Fruit fly (Drosophila melanogaster): ENCODE data around the gene CG31098.

CG31098 gene

DNA sequence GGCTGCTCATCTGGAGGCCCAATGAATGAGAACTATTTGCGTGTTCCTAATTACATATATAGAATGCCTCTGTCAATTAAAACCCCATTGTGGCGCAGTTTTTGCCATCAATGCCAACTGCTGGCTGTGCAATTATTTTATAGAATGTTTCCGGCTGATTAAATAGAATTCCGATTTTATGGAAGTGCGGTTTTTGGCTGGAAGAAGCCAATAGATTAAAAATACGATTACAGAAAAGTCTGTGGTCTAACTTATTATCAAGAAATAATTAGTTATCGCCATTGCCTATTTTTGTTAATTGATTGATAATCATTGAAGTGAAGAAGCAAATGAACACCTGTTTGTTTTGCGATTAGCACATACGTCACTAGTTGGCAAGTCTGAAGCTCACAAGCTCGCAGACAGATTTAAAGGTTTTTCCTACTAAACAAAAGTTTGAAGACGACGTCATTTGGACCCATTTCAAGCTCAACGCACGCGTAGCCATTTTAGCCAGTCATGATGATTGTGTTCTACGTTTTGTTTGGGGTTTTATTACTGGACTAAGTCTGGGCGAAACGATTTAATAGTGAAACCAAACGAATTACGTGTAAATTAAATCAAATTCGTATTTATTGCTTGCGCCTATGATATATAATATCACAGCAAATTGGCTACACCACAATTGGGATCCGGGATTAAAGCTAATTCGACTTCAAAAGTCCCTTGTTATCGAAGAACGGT, 13.2 kb upstream of the CG31098 start:
- TF ChIP-seq CG17801 (GFP tag; optimal IDR thresholded peaks at IDR 0.05; ENCODE audit: partially characterized antibody) = no peak

DNA sequence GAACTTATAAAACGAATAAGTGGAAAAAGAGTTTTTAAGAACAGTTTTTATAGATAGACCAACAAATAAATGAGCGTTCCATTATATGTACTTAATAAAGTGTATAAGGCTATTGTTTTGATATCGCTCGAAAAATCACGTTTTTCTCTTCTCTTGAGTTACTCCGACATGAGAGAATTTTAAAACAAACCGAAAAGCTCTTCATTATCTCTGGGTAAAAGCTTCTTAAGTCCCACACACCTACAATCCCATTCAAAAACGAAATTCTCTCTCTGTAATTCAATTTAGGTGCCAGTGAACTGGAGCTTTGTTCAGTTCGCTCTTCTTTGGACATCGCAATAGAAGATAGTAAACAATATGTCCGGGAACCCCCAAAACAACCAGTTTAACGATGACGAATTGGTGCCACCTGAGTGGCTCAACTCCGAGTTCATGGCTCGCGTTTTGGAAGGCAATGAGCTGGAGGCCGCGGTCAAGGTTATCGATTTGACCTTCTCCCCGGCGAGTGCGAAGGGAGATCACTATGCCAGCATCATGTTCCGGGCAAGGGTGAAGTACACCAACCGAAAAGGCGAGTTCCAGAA, 11.2 kb upstream of the CG31098 start, which contains the start of gene CG31436:
TSS of gene CG31436 (plus strand) at position 281 of the 584 bp plus-strand sequence.
- peak; percentile 3 for TF ChIP-seq CG17801 (GFP tag; optimal IDR thresholded peaks at IDR 0.05; ENCODE audit: partially characterized antibody)

DNA sequence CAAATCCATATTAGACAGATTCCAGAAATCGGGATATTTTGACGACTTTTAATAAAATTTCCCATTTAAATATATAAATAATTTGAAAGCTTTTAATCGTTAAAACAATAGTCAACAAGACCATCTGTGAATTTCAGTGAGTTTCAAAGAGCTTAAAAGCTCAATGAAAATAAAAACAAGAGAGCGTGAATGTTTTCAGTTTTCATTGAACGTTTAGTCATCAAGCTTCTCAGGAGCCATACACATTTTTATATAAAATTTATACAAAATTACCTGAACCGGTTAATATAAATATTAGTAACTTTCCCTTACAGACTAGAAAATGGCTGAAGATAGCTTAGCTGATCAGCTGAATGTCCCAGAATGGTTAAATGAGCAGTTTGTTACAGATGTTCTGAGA, 9.5 kb upstream of the CG31098 start, which contains the start of gene CG31370:
TSS of gene CG31370 (plus strand) at position 226 of the 400 bp plus-strand sequence.
- TF ChIP-seq CG17801 (GFP tag; optimal IDR thresholded peaks at IDR 0.05; ENCODE audit: partially characterized antibody) = no peak

DNA sequence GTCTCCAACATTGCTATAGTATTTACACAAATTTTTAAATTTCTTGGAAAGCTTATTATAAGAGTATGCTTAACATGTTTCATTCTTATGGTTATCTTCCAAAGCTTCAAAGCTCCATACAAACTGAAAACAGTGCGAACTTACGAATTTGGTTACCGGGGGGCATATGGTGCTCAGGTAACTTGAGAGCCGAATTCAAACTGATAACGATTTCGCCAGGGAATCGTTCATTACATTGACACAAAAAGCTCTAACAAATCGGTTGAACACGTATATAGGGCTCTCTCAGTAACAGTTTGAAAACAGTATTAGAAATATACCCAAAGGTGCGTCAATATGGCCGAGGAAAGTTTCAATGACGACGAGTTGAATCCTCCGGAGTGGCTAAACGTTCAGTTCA, 7.8 kb upstream of the CG31098 start, which contains the start of gene CG13659:
TSS of gene CG13659 (plus strand) at position 317 of the 400 bp plus-strand sequence.
- no peak for TF ChIP-seq CG17801 (GFP tag; optimal IDR thresholded peaks at IDR 0.05; ENCODE audit: partially characterized antibody)

DNA sequence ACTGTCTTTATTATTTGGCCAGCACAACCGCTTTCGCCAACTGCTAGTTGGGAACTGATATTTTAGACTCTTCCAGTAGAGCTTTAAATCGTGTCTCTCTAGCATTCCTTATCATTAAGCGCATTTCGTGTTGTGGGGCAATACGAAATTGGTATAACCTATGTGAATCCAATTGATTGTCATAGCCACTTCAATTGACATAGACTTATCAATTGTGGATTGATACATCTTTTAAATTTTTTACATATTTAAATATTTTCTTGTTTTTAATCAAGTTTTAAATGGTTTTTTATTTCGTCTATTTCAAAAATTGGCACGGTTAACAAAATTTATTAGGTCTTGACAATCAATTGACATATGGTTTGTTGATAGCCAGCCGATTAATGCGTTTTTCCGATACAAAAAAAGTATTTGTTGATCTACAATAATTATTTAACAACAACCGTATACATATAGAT, 6.8 kb upstream of the CG31098 start, which contains the start of gene CG31288:
TSS of gene CG31288 (minus strand) at position 51 of the 458 bp plus-strand sequence.
- TF ChIP-seq CG17801 (GFP tag; optimal IDR thresholded peaks at IDR 0.05; ENCODE audit: partially characterized antibody) = no peak

DNA sequence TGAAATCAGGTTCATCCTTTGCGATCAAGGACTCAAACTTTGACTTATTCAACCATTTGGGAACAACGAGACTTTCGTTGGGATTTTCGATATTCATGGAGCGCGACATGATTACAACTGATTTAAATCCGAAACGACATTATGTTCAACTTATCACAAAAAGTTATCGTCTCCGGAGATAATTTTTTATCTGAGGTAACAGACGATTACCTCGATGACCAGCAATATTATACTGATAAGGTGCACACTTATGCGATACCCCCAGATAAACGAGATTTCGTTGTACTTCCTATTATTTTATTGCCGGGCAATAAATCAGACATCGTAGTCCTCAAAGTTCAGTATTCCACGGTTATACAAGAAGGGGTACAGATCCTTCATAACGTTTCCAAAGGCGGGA, 4.9 kb upstream of the CG31098 start, which contains the start of gene CG31097:
TSS of gene CG31097 (minus strand) at position 101 of the 400 bp plus-strand sequence.
- no peak for TF ChIP-seq CG17801 (GFP tag; optimal IDR thresholded peaks at IDR 0.05; ENCODE audit: partially characterized antibody)

DNA sequence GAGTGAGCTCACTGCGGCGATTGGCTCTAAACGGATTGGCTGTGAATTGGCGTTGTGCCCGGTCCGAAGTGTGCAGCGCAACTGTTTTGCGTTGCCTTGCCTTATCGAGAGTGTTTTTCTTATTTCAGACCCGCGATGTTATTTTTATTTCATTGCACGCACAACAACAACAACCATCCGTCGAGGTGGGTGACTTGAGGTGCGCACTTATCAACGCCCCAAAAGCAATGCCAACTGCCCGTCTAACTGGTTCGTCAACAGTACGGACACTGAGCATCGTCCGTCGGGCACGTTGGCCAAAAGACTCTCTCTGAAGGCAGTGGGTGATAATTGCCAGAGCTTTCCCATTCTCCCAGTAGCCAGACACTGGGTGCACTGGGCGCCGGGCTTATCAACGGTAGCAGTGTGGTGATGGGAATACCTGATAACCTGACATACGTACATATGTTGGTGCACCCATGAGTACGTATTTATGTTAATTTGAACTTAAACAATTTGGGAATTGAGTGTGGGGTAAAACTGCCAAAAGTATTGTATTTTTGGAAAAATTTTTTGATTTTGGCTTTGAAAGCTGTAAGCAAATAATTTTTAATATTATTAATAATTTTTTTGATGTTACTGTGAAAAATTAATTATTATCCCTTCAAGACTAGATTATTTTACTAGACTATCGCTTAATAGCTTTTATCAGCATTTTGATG, 2.7 kb upstream of the CG31098 start, which contains the start of gene CG31102:
TSS of gene CG31102 (minus strand) at position 275 of the 701 bp plus-strand sequence.
- no peak for TF ChIP-seq CG17801 (GFP tag; optimal IDR thresholded peaks at IDR 0.05; ENCODE audit: partially characterized antibody)

DNA sequence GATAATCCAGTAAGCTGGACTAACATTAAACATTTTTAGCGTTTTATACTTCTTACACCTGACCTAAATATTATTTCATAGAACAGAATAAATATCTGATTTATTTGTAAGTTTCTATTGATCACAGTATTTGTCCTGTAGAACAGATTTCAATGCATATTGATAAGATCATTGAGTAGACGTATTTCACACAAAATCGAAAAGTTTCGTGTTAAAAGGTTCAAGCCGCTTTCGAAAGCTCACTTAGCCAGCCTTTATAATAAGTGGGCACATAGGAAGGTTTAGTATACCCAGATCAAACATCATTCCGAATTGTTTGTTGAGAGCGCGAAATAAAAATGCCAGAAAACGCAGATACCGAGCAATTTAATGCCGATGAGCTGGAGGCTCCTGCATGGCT, 3.2 kb downstream of the CG31098 start, which contains the start of gene CG11893:
TSS of gene CG11893 (plus strand) at position 301 of the 400 bp plus-strand sequence.
- TF ChIP-seq CG17801 (GFP tag; optimal IDR thresholded peaks at IDR 0.05; ENCODE audit: partially characterized antibody) = no peak

DNA sequence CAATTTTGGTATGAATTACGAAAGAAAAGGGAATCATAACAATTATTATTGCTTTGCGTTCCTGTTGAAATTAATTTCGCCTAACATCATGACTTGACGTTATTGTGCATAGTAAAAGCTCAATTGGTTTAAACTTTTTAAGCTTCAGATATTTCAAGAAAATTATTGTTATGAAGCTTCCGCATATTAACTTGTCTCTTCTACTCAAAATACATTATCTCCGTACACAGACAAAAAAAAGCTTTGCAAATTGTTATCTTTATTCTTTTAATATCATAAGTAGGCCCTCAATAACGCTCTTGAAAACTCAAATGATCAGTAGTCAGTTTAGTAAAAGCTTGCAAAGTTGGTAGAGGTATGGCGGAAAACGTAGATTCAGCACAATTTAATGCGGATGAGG, 5.6 kb downstream of the CG31098 start, which contains the start of gene CG13658:
TSS of gene CG13658 (plus strand) at position 347 of the 400 bp plus-strand sequence.
- peak; percentile 40 for TF ChIP-seq CG17801 (GFP tag; optimal IDR thresholded peaks at IDR 0.05; ENCODE audit: partially characterized antibody)

DNA sequence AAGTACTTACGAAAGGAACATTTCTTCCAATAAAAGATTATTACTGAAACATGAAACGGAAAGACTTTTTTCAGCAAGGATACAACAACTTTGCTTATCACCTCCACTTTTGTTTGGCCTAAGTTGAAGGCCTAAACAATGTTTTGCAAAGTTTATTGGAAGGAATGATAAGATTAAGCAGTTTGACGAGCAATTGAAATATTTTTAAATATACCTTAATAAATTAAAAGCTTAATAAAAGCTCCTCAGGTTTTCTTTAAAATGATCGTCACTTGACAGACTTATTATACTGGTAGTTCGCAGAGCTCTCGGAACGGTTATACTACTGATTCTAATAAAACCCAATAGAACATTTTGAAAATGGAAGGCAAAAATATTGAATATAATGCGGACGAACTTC, 7.6 kb downstream of the CG31098 start, which contains the start of gene CG31104:
TSS of gene CG31104 (plus strand) at position 301 of the 400 bp plus-strand sequence.
- TF ChIP-seq CG17801 (GFP tag; optimal IDR thresholded peaks at IDR 0.05; ENCODE audit: partially characterized antibody) = no peak

DNA sequence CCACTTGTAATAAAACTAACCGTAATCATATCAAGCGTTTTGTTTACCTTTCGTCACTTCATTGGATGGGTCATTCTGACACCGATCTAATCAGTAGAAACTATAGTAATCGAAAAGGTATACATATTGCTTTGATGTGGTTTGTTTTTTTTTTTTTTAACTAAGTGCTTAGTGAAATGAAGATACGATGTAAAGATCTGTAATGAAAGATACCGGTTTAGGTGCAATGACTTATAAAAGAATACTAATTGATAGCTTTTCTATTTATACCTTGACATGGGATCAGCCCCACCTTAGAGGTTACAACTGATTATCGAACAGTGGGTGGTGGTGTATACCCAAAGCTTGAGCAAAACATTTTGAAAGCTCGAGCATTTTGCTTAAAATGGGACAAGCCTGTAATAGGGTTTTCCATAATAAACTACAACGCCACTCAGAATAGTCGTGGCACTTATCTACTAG, 9.5 kb downstream of the CG31098 start, which contains the start of gene CG31300:
TSS of gene CG31300 (plus strand) at position 412 of the 462 bp plus-strand sequence.
- no peak for TF ChIP-seq CG17801 (GFP tag; optimal IDR thresholded peaks at IDR 0.05; ENCODE audit: partially characterized antibody)

DNA sequence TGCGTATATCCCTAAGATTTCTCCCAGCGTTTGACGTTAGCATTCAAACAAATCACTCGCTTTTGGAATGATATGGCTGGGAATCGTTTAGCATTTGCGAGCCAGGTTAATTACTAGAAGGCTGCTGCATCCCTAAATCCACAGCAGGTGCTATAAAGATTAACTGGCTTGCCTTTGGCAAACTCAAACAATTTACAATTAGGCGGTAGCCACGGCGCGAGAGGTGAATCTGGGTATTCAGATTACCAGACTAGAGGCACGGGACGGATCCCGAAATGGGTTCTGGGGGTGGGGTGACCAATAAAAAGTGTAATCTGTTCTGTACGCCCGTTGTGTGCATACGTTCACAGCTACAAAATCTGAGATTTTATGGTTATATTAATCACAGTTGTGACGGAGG, 11.6 kb downstream of the CG31098 start, which contains the start of gene CG11892:
TSS of gene CG11892 (plus strand) at position 384 of the 400 bp plus-strand sequence.
- peak; percentile 29 for TF ChIP-seq CG17801 (GFP tag; optimal IDR thresholded peaks at IDR 0.05; ENCODE audit: partially characterized antibody)

DNA sequence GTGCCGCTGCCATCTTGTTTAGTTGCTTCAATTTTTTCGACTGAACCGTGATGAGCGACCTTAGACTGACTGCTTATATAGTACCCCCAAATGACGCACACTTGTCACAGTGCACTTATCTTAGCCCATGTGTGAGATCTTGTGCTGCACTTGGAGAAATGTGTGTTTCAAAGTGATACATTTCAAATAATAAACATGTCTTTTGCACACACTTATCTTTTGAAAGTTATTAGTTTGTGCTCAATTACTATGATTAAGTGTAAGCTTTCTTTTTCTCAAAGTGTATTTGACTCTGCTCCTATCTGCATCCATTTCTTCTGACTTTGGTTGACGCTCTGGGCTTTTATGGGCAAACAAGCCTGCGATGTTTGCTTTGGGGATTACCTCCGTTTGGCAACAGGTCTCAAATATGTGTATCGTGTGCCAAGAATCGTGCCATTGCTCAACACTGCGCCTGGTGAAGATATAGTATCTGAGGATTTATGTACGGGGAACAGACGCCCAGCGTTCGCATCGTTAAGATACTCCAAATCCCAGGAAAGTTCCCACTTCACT, 12.9 kb downstream of the CG31098 start, which contains the start of gene CG10514:
TSS of gene CG10514 (minus strand) at position 51 of the 555 bp plus-strand sequence.
- TF ChIP-seq CG17801 (GFP tag; optimal IDR thresholded peaks at IDR 0.05; ENCODE audit: partially characterized antibody) = no peak

DNA sequence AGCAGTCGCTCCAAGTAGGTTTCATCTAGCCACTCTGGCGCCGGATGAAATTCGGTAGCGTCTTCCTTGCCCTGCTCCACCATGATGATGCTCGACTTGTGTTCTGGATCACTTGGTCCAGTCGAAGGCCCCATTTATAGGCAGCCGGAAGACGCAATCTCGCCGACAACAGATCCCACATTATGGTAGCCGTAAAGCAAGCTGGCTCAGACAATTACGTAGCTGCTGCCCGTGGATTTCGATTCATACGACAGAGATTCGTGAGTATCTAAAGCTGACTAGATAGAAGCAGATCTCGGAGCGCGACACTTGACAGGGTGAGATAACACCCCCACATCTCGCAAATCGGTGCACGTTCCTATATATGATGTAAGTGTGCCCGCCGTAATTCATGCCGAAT, 15.7 kb downstream of the CG31098 start, which contains the start of gene CG10513:
TSS of gene CG10513 (minus strand) at position 101 of the 400 bp plus-strand sequence.
- TF ChIP-seq CG17801 (GFP tag; optimal IDR thresholded peaks at IDR 0.05; ENCODE audit: partially characterized antibody) = no peak
